Fruit fly (Drosophila melanogaster) whole organism, prepupa: ENCODE measurements around the gene CG16978.
A peak's percentile ranks its signal among the peaks of the same experiment; 100 is the strongest.

ENCODE experiments used
- CG10631 ChIP-seq: fragments of 200-800 bp; sonication (Bioruptor generic); optimal IDR thresholded peaks from 2 replicates; lab custom pipeline; 2016; ENCODE audit warnings: missing biosample characterization, missing genetic modification characterization
- CG10669 ChIP-seq: fragments of 200-800 bp; sonication (Bioruptor generic); optimal IDR thresholded peaks from 3 replicates; lab custom pipeline; 2018; ENCODE audit warnings: missing biosample characterization, mild to moderate bottlenecking, missing genetic modification characterization, moderate library complexity
- CG11294 ChIP-seq: fragments of 200-800 bp; sonication (Bioruptor generic); IDR thresholded peaks from 2 replicates; pipeline ENCODE4 v1.3.6; 2022; ENCODE audit warnings: missing biosample characterization, missing genetic modification characterization
- CG11902 ChIP-seq: fragments of 200-800 bp; sonication (Bioruptor generic); optimal IDR thresholded peaks from 3 replicates; lab custom pipeline; 2016; ENCODE audit warnings: missing biosample characterization, missing genetic modification characterization
- CG15336 ChIP-seq: fragments of 200-800 bp; sonication (Bioruptor generic); IDR thresholded peaks from 2 replicates; pipeline ENCODE4 v1.3.6; 2022; ENCODE audit warnings: missing biosample characterization, missing genetic modification characterization
- CG1621 ChIP-seq: fragments of 200-800 bp; sonication (Bioruptor generic); optimal IDR thresholded peaks from 3 replicates; lab custom pipeline; 2018; ENCODE audit warnings: missing biosample characterization, mild to moderate bottlenecking, missing genetic modification characterization
- CG31627 ChIP-seq: fragments of 200-800 bp; sonication (Bioruptor generic); optimal IDR thresholded peaks from 3 replicates; lab custom pipeline; 2016; ENCODE audit warnings: missing biosample characterization, missing genetic modification characterization
- CG32006 ChIP-seq: fragments of 200-800 bp; sonication (Bioruptor generic); optimal IDR thresholded peaks from 3 replicates; lab custom pipeline; 2017; ENCODE audit warnings: missing biosample characterization, mild to moderate bottlenecking, missing genetic modification characterization
- CG3919 ChIP-seq: fragments of 200-800 bp; sonication (Bioruptor generic); optimal IDR thresholded peaks from 3 replicates; lab custom pipeline; 2016; ENCODE audit warnings: missing biosample characterization, missing genetic modification characterization
- CG4318 ChIP-seq: fragments of 200-800 bp; sonication (Bioruptor generic); optimal IDR thresholded peaks from 3 replicates; lab custom pipeline; 2017; ENCODE audit warnings: missing biosample characterization, mild to moderate bottlenecking, missing genetic modification characterization
- CG6276 ChIP-seq: fragments of 200-800 bp; sonication (Bioruptor generic); optimal IDR thresholded peaks from 2 replicates; lab custom pipeline; 2017; ENCODE audit warnings: missing biosample characterization, mild to moderate bottlenecking, missing genetic modification characterization
- CG6808 ChIP-seq: fragments of 200-800 bp; sonication (Bioruptor generic); optimal IDR thresholded peaks from 3 replicates; lab custom pipeline; 2017; ENCODE audit warnings: missing biosample characterization, missing genetic modification characterization, mild to moderate bottlenecking, moderate library complexity, missing genetic modification reagents
- CG6854 ChIP-seq: fragments of 200-800 bp; sonication (Bioruptor generic); optimal IDR thresholded peaks from 2 replicates; lab custom pipeline; 2017; ENCODE audit warnings: missing biosample characterization, mild to moderate bottlenecking, missing genetic modification characterization
- CG8119 ChIP-seq: fragments of 200-800 bp; sonication (Bioruptor generic); IDR thresholded peaks from 3 replicates; pipeline ENCODE4 v1.3.6; 2022; ENCODE audit warnings: missing biosample characterization, missing genetic modification characterization
- CG8319 ChIP-seq: fragments of 200-800 bp; sonication (Bioruptor generic); optimal IDR thresholded peaks from 3 replicates; lab custom pipeline; 2016; ENCODE audit warnings: missing biosample characterization, missing genetic modification characterization
- CG8632 ChIP-seq: fragments of 200-800 bp; sonication (Bioruptor generic); optimal IDR thresholded peaks from 3 replicates; lab custom pipeline; 2016; ENCODE audit warnings: missing biosample characterization, missing genetic modification characterization
- Eip78C ChIP-seq: fragments of 200-800 bp; sonication (Bioruptor generic); peaks from one replicate; lab custom pipeline; 2016; ENCODE audit warnings: missing biosample characterization, missing genetic modification characterization
- Eip93F ChIP-seq: fragments of 200-800 bp; sonication (Bioruptor generic); optimal IDR thresholded peaks from 2 replicates; lab custom pipeline; 2016; ENCODE audit warnings: missing biosample characterization, mild to moderate bottlenecking, missing genetic modification characterization
- Ets21C ChIP-seq: fragments of 200-800 bp; sonication (Bioruptor generic); optimal IDR thresholded peaks from 3 replicates; lab custom pipeline; 2016; ENCODE audit warnings: missing biosample characterization, missing genetic modification characterization
- Ets96B ChIP-seq: fragments of 200-800 bp; optimal IDR thresholded peaks from 2 replicates; lab custom pipeline; 2019; ENCODE audit warnings: missing biosample characterization, mild to moderate bottlenecking, missing genetic modification characterization, moderate library complexity
- Gug ChIP-seq: fragments of 200-800 bp; sonication (Bioruptor generic); IDR thresholded peaks from 2 replicates; pipeline ENCODE4 v1.3.6; 2022; ENCODE audit warnings: missing biosample characterization, missing genetic modification characterization
- Hr39 ChIP-seq: fragments of 200-800 bp; sonication (Bioruptor generic); optimal IDR thresholded peaks from 2 replicates; lab custom pipeline; 2016; ENCODE audit warnings: missing biosample characterization, missing genetic modification characterization
- Hr4 ChIP-seq: fragments of 200-800 bp; sonication (Bioruptor generic); optimal IDR thresholded peaks from 3 replicates; lab custom pipeline; 2016; ENCODE audit warnings: missing biosample characterization, missing genetic modification characterization
- Lpt ChIP-seq: fragments of 200-800 bp; sonication (Bioruptor generic); optimal IDR thresholded peaks from 3 replicates; lab custom pipeline; 2016; ENCODE audit warnings: missing biosample characterization, missing genetic modification characterization
- Met ChIP-seq: fragments of 200-800 bp; sonication (Bioruptor generic); optimal IDR thresholded peaks from 3 replicates; lab custom pipeline; 2016; ENCODE audit warnings: missing biosample characterization, missing genetic modification characterization
- OdsH ChIP-seq: fragments of 200-800 bp; sonication (Bioruptor generic); optimal IDR thresholded peaks from 3 replicates; lab custom pipeline; 2016; ENCODE audit warnings: missing biosample characterization, missing genetic modification characterization
- Sox14 ChIP-seq: fragments of 200-800 bp; sonication (Bioruptor generic); optimal IDR thresholded peaks from 3 replicates; lab custom pipeline; 2016; ENCODE audit warnings: missing biosample characterization, missing genetic modification characterization
- acj6 ChIP-seq: fragments of 200-800 bp; sonication (Bioruptor generic); optimal IDR thresholded peaks from 3 replicates; lab custom pipeline; 2016; ENCODE audit warnings: missing biosample characterization, missing genetic modification characterization
- cyc ChIP-seq: fragments of 200-800 bp; sonication (Bioruptor generic); optimal IDR thresholded peaks from 3 replicates; lab custom pipeline; 2016; ENCODE audit warnings: missing biosample characterization, missing genetic modification characterization
- dac ChIP-seq: fragments of 200-800 bp; sonication (Bioruptor generic); optimal IDR thresholded peaks from 2 replicates; lab custom pipeline; 2017; ENCODE audit warnings: missing biosample characterization, mild to moderate bottlenecking, missing genetic modification characterization
- dsx ChIP-seq: fragments of 200-800 bp; optimal IDR thresholded peaks from 3 replicates; lab custom pipeline; 2019; ENCODE audit warnings: missing biosample characterization, mild to moderate bottlenecking, missing genetic modification characterization, moderate library complexity; ENCODE audit not compliant: poor library complexity, severe bottlenecking
- esn ChIP-seq: fragments of 200-800 bp; sonication (Bioruptor generic); optimal IDR thresholded peaks from 2 replicates; lab custom pipeline; 2016; ENCODE audit warnings: missing biosample characterization, mild to moderate bottlenecking, missing genetic modification characterization, moderate library complexity
- fd85E ChIP-seq: fragments of 200-800 bp; sonication (Bioruptor generic); optimal IDR thresholded peaks from 3 replicates; lab custom pipeline; 2016; ENCODE audit warnings: missing biosample characterization, missing genetic modification characterization
- fkh ChIP-seq: fragments of 200-800 bp; sonication (Bioruptor generic); optimal IDR thresholded peaks from 3 replicates; lab custom pipeline; 2017; ENCODE audit warnings: missing biosample characterization, mild to moderate bottlenecking, missing genetic modification characterization, moderate library complexity
- lz ChIP-seq: fragments of 200-800 bp; sonication (Bioruptor generic); optimal IDR thresholded peaks from 3 replicates; lab custom pipeline; 2016; ENCODE audit warnings: missing biosample characterization, missing genetic modification characterization
- net ChIP-seq: fragments of 200-800 bp; sonication (Bioruptor generic); optimal IDR thresholded peaks from 3 replicates; lab custom pipeline; 2016; ENCODE audit warnings: missing biosample characterization, missing genetic modification characterization
- pdm3 ChIP-seq: fragments of 200-800 bp; sonication (Bioruptor generic); optimal IDR thresholded peaks from 3 replicates; lab custom pipeline; 2016; ENCODE audit warnings: missing biosample characterization, missing genetic modification characterization
- salr ChIP-seq, 2 experiments: fragments of 200-800 bp; sonication (Bioruptor generic); optimal IDR thresholded peaks; 3 replicates each; lab custom pipeline; 2016 to 2018; ENCODE audit warnings: missing biosample characterization in 2 of 2, missing genetic modification characterization in 2 of 2, mild to moderate bottlenecking in 1 of 2
- spab ChIP-seq: fragments of 200-800 bp; sonication (Bioruptor generic); optimal IDR thresholded peaks from 2 replicates; lab custom pipeline; 2017; ENCODE audit warnings: missing biosample characterization, mild to moderate bottlenecking, missing genetic modification characterization, missing genetic modification reagents
- ss ChIP-seq, 2 experiments: fragments of 200-800 bp; sonication (Bioruptor generic); optimal IDR thresholded peaks; 2 replicates in 1 of 2; 3 replicates in 1 of 2; lab custom pipeline; 2017 to 2018; ENCODE audit warnings: mild to moderate bottlenecking in 2 of 2, missing biosample characterization in 2 of 2, missing genetic modification characterization in 2 of 2, moderate library complexity in 1 of 2
- svp ChIP-seq: fragments of 200-800 bp; sonication (Bioruptor generic); peaks from one replicate; lab custom pipeline; 2016; ENCODE audit warnings: missing biosample characterization, missing genetic modification characterization
- topi ChIP-seq: fragments of 200-800 bp; sonication (Bioruptor generic); optimal IDR thresholded peaks from 3 replicates; lab custom pipeline; 2016; ENCODE audit warnings: missing biosample characterization, missing genetic modification characterization
- vri ChIP-seq: fragments of 200-800 bp; sonication (Bioruptor generic); optimal IDR thresholded peaks from 3 replicates; lab custom pipeline; 2016; ENCODE audit warnings: missing biosample characterization, mild to moderate bottlenecking, missing genetic modification characterization

Gene CG16978

DNA sequence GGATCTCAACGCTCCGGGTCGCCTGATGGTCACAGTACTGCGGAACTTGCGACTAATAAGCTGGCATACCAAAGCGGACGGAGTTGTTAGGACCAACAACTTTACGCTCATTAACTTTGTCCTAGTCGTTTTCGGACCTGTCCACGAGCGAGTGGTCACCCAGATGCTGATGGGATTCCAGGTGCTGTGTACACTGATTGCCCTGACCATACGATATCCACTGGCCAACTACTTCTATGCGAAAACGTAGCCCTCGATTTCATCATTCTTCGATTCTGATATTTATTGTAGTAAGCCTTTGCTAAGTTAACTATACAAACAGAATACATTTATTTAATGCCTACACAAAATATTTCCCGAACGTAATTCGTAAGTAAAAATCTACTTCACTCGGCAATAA is 39.7 kb upstream of the CG16978 start, which contains the start of gene Rsph1:
TSS of gene Rsph1 (plus strand) at position 301 of the 400 bp plus-strand sequence.
- no peak for TF ChIP-seq ss (GFP tag; optimal IDR thresholded peaks at IDR 0.05; lab: Kevin White, UChicago)
- TF ChIP-seq topi (GFP tag; lab: Kevin White, UChicago) = no peak
- no peak for TF ChIP-seq CG10631 (GFP tag; lab: Kevin White, UChicago)

DNA sequence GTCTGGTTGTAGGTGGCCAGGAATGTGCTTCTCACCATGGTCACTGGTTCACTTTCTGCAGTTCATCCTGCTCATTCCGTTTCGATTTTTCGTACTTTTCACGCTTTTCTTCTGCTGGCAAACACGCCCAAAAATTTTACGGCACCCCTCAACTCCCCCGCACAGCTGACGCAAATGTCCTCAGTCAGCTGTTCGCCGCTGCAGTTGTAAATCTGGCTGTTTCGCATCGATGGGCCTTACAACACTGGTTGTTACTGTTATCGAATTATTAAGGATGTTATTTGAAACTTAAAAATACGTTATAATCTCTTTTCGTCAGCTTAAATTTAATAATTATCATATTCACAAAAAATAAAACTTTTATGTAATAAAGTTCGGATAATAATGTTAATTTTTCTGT is 39.0 kb upstream of the CG16978 start, which contains the start of gene Mgat3:
TSS of gene Mgat3 (minus strand) at position 182 of the 400 bp plus-strand sequence.
- TF ChIP-seq CG8632 (GFP tag; lab: Kevin White, UChicago) (no peak), Hr39 (GFP tag; lab: Kevin White, UChicago) (no peak), CG11902 (GFP tag; lab: Kevin White, UChicago) (no peak), CG31627 (GFP tag; lab: Kevin White, UChicago) (no peak), CG6276 (GFP tag; lab: Kevin White, UChicago) (no peak), spab (GFP tag; lab: Kevin White, UChicago) (no peak), salr (GFP tag; optimal IDR thresholded peaks at IDR 0.05; lab: Kevin White, UChicago) (no peak), Met (GFP tag; lab: Kevin White, UChicago) (no peak), CG10669 (GFP tag; lab: Kevin White, UChicago) (no peak), Gug (GFP tag; lab: Robert Waterston, UW) (no peak), CG11294 (GFP tag; lab: Robert Waterston, UW) (no peak), dac (GFP tag; lab: Kevin White, UChicago) (no peak), CG3919 (GFP tag; lab: Kevin White, UChicago) (no peak), CG32006 (GFP tag; lab: Kevin White, UChicago) (no peak), dsx (no peak), Eip93F (no peak), CG1621 (no peak), fd85E (GFP tag; lab: Kevin White, UChicago) (no peak), CG4318 (GFP tag; lab: Kevin White, UChicago) (no peak)

DNA sequence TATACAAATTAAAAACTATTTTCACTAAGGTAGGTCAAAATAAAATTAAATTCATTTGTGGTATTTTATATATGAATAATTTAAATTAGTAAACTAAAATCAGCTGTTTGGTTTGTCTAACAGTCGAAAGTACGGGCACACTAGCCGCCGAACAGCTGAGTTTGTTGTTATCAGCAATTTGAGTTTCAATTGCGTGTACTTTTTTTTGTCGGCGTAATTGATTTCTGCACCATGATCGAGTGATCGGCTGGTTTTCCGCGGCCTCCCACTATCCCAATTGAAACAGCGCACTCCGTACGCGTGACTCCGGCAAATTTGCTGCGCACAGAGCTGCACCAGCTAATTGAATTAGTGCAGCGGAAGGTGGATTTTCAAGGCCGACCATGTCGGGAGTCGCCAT is 35.7 kb upstream of the CG16978 start, which contains the start of gene Alg7:
TSS of gene Alg7 (plus strand) at position 153 of the 400 bp plus-strand sequence.
- no peak for TF ChIP-seq CG11294 (GFP tag; lab: Robert Waterston, UW)
- TF ChIP-seq Ets21C (GFP tag; lab: Kevin White, UChicago) = no peak
- TF ChIP-seq Lpt (GFP tag; lab: Kevin White, UChicago) = no peak
- no peak for TF ChIP-seq cyc (GFP tag; lab: Kevin White, UChicago)
- no peak for TF ChIP-seq svp (GFP tag; lab: Kevin White, UChicago)
- no peak for TF ChIP-seq OdsH (GFP tag; lab: Kevin White, UChicago)
- TF ChIP-seq spab (GFP tag; lab: Kevin White, UChicago) = no peak
- no peak for TF ChIP-seq CG6854 (GFP tag; lab: Kevin White, UChicago)
- TF ChIP-seq Eip78C (GFP tag; lab: Kevin White, UChicago) = no peak
- no peak for TF ChIP-seq pdm3 (GFP tag; lab: Kevin White, UChicago)
- no peak for TF ChIP-seq CG6808 (GFP tag; lab: Kevin White, UChicago)
- no peak for TF ChIP-seq esn (GFP tag; lab: Kevin White, UChicago)
- TF ChIP-seq CG8632 (GFP tag; lab: Kevin White, UChicago) = no peak
- TF ChIP-seq CG8119 (GFP tag; lab: Robert Waterston, UW) = no peak
- no peak for TF ChIP-seq lz (GFP tag; lab: Kevin White, UChicago)
- no peak for TF ChIP-seq dac (GFP tag; lab: Kevin White, UChicago)

DNA sequence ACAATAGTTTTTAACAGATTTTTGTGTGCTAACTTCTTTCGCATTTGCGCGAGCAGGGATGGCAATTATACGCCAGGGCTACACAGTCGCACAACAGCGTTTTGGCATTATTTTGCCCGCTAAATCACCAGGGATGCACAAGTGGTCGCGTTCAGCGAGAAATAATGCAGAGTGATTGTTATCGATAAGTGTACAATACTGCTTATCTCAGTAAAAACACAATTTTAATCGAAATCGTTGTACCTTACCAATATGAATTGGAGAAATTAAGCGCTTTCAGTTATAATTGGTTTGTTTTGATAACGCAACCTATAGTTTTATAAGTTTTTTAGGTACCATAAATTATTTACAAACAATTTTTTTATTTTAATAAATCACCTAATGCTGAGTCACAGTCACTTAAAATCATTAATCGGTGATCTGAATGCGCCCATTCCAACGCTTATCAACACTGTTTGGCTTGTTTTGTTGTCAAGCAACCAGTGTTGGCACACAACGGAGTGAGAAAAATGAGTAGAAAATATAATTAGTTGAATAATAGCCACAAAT is 33.4 kb upstream of the CG16978 start, which contains the start of the genes Sfmbt and CG5439:
TSS of gene Sfmbt (minus strand) at position 85 of the 549 bp plus-strand sequence.
TSS of gene CG5439 (plus strand) at position 450 of the 549 bp plus-strand sequence.
- TF ChIP-seq CG15336 (no peak; the same call in 1 of the 2 replicates), CG8319 (GFP tag; lab: Kevin White, UChicago) (no peak), CG31627 (GFP tag; lab: Kevin White, UChicago) (peak; percentile 84), dsx (no peak), esn (GFP tag; lab: Kevin White, UChicago) (peak; percentile 85), ss (GFP tag; optimal IDR thresholded peaks at IDR 0.05; lab: Kevin White, UChicago) (no peak), Ets21C (GFP tag; lab: Kevin White, UChicago) (peak; percentile 80), acj6 (GFP tag; lab: Kevin White, UChicago) (peak; percentile 78), topi (GFP tag; lab: Kevin White, UChicago) (peak; percentile 81), CG8119 (GFP tag; lab: Robert Waterston, UW) (no peak), CG8632 (GFP tag; lab: Kevin White, UChicago) (no peak), Ets96B (peak; percentile 59), CG10631 (GFP tag; lab: Kevin White, UChicago) (peak; percentile 85), Eip78C (GFP tag; lab: Kevin White, UChicago) (peak; percentile 88), CG3919 (GFP tag; lab: Kevin White, UChicago) (no peak), Met (GFP tag; lab: Kevin White, UChicago) (no peak), fkh (no peak), Hr4 (GFP tag; lab: Kevin White, UChicago) (no peak), Sox14 (GFP tag; lab: Kevin White, UChicago) (peak; percentile 83), vri (GFP tag; lab: Kevin White, UChicago) (no peak), spab (GFP tag; lab: Kevin White, UChicago) (no peak), net (GFP tag; lab: Kevin White, UChicago) (no peak), CG6854 (GFP tag; lab: Kevin White, UChicago) (no peak)
